Worm (Caenorhabditis elegans) whole organism, L1 larva: Measurements from ENCODE around the gene mogs-1.

Experiments used
- C16A3.4 ChIP-seq: fragments of 150-350 bp; optimal IDR thresholded peaks from 2 replicates; lab custom pipeline; 2014; ENCODE audit warnings: missing biosample characterization, missing genetic modification characterization
- blmp-1 ChIP-seq: fragments of 150-350 bp; optimal IDR thresholded peaks from 2 replicates; lab custom pipeline; 2014; ENCODE audit warnings: missing biosample characterization, missing genetic modification characterization
- ceh-88 ChIP-seq: fragments of 200-800 bp; sonication (Bioruptor generic); IDR thresholded peaks from 2 replicates; pipeline ENCODE4 v1.3.6; 2022; ENCODE audit warnings: missing genetic modification characterization, missing compliant biosample characterization
- ces-1 ChIP-seq: fragments of 150-350 bp; optimal IDR thresholded peaks from 2 replicates; lab custom pipeline; 2014; ENCODE audit warnings: missing biosample characterization, missing genetic modification reagents, missing genetic modification characterization
- egl-27 ChIP-seq, 2 experiments: fragments of 150-350 bp in 1 of 2; sonication (generic microtip); optimal IDR thresholded peaks; 3 replicates each; lab custom pipeline; 2017 to 2018; ENCODE audit warnings: missing biosample characterization in 2 of 2, missing genetic modification characterization in 2 of 2, missing genetic modification reagents in 2 of 2
- hlh-17 ChIP-seq: fragments of 200-800 bp; sonication (Bioruptor generic); optimal IDR thresholded peaks from 2 replicates; lab custom pipeline; 2018; ENCODE audit warnings: missing genetic modification characterization, mild to moderate bottlenecking, missing compliant biosample characterization, moderate library complexity, borderline replicate concordance
- nhr-11 ChIP-seq: fragments of 150-350 bp; optimal IDR thresholded peaks from 2 replicates; lab custom pipeline; 2014; ENCODE audit warnings: missing biosample characterization, missing genetic modification characterization
- nhr-20 ChIP-seq: sonication (generic microtip); optimal IDR thresholded peaks from 2 replicates; lab custom pipeline; 2016; ENCODE audit warnings: mild to moderate bottlenecking, missing genetic modification characterization, missing compliant biosample characterization
- nhr-76 ChIP-seq: sonication (generic microtip); optimal IDR thresholded peaks from 2 replicates; lab custom pipeline; 2017; ENCODE audit warnings: missing biosample characterization, missing genetic modification characterization
- unc-62 ChIP-seq: fragments of 150-350 bp; optimal IDR thresholded peaks from 2 replicates; lab custom pipeline; 2014; ENCODE audit warnings: missing biosample characterization, missing genetic modification reagents, missing genetic modification characterization
- unc-86 ChIP-seq: sonication (generic microtip); optimal IDR thresholded peaks from 2 replicates; lab custom pipeline; 2016; ENCODE audit warnings: missing genetic modification characterization, missing compliant biosample characterization
- zag-1 ChIP-seq: fragments of 150-350 bp; optimal IDR thresholded peaks from 2 replicates; lab custom pipeline; 2014; ENCODE audit warnings: missing biosample characterization, missing genetic modification characterization
- ztf-4 ChIP-seq: fragments of 150-350 bp; optimal IDR thresholded peaks from 2 replicates; lab custom pipeline; 2014; ENCODE audit warnings: missing biosample characterization, missing genetic modification characterization

ce11 chrIV:11032288-11032687, 10.6 kb upstream of the mogs-1 start, which contains the start of gene hrg-6:
- TF ChIP-seq ztf-4 (no peak), zag-1 (tag; lab: Kevin White, UChicago) (no peak), ceh-88 (no peak), C16A3.4 (tag; lab: Kevin White, UChicago) (no peak), unc-62 (GFP tag; lab: Kevin White, UChicago) (no peak), nhr-11 (tag; lab: Kevin White, UChicago) (no peak), egl-27 (tag; optimal IDR thresholded peaks at IDR 0.05; lab: Kevin White, UChicago) (no peak), unc-86 (tag; lab: Kevin White, UChicago) (no peak), nhr-20 (no peak), ces-1 (GFP tag; lab: Kevin White, UChicago) (no peak), hlh-17 (GFP tag; lab: Kevin White, UChicago) (no peak), blmp-1 (no peak), nhr-76 (tag; lab: Kevin White, UChicago) (no peak)
